Fruit fly (Drosophila melanogaster): Measurements from ENCODE around the gene Alg12.

dm6 chr3R:9754487-9754886, 1.8 kb upstream of the Alg12 start, which contains the start of gene Tti1:
- TF ChIP-seq CG11617 (GFP tag; optimal IDR thresholded peaks at IDR 0.05) (no peak), CG14711 (tag; optimal IDR thresholded peaks at IDR 0.05) (no peak), tj (GFP tag; optimal IDR thresholded peaks at IDR 0.05) (no peak), CG12768 (GFP tag; optimal IDR thresholded peaks at IDR 0.05) (no peak), ovo (GFP tag; optimal IDR thresholded peaks at IDR 0.05) (no peak), CG5204 (GFP tag; optimal IDR thresholded peaks at IDR 0.05) (no peak), kay (GFP tag; ENCODE audit: borderline replicate concordance) (no peak), Clk (GFP tag; optimal IDR thresholded peaks at IDR 0.05) (no peak), cic (GFP tag; optimal IDR thresholded peaks at IDR 0.05) (no peak), Hr96 (GFP tag; optimal IDR thresholded peaks at IDR 0.05) (no peak), bab1 (GFP tag; optimal IDR thresholded peaks at IDR 0.05) (no peak)
